Worm (Caenorhabditis elegans): ENCODE results near the gene flp-20.

ce11 chrX:9347380-9347979, 2.2 kb downstream of the flp-20 start, which contains the start of gene oga-1:
- TF ChIP-seq T22C8.4 (GFP tag; IDR thresholded peaks at IDR 0.05) (no peak), ztf-29 (GFP tag; IDR thresholded peaks at IDR 0.05) (no peak)
